Fruit fly (Drosophila melanogaster) whole organism, adult: Measurements from ENCODE around the gene Hmt-1.
A peak's percentile ranks its signal among the peaks of the same experiment; 100 is the strongest.

Source experiments
- CG11617 ChIP-seq: fragments of 200-800 bp; sonication (Bioruptor generic); optimal IDR thresholded peaks from 2 replicates; lab custom pipeline; 2017; ENCODE audit warnings: mild to moderate bottlenecking, missing biosample characterization, missing genetic modification reagents, missing genetic modification characterization
- CG12768 ChIP-seq: fragments of 200-800 bp; sonication (Bioruptor generic); optimal IDR thresholded peaks from 2 replicates; lab custom pipeline; 2017; ENCODE audit warnings: missing biosample characterization, missing genetic modification characterization, mild to moderate bottlenecking, moderate library complexity, missing genetic modification reagents
- CG14711 ChIP-seq: fragments of 200-800 bp; sonication (Bioruptor generic); optimal IDR thresholded peaks from 2 replicates; lab custom pipeline; 2018; ENCODE audit warnings: missing biosample characterization, mild to moderate bottlenecking, missing genetic modification characterization, moderate library complexity
- CG1620 ChIP-seq: fragments of 200-800 bp; sonication (Bioruptor generic); optimal IDR thresholded peaks from 2 replicates; lab custom pipeline; 2016; ENCODE audit warnings: missing biosample characterization, missing genetic modification characterization
- CG33017 ChIP-seq: fragments of 200-800 bp; sonication (Bioruptor generic); optimal IDR thresholded peaks from 2 replicates; lab custom pipeline; 2018; ENCODE audit warnings: missing biosample characterization, mild to moderate bottlenecking, missing genetic modification characterization, moderate library complexity
- CG5204 ChIP-seq: fragments of 200-800 bp; sonication (Bioruptor generic); optimal IDR thresholded peaks from 2 replicates; lab custom pipeline; 2016; ENCODE audit warnings: missing biosample characterization, missing genetic modification characterization
- CG7045 ChIP-seq: fragments of 200-800 bp; sonication (Bioruptor generic); optimal IDR thresholded peaks from 2 replicates; lab custom pipeline; 2017; ENCODE audit warnings: missing biosample characterization, mild to moderate bottlenecking, missing genetic modification characterization
- CG7101 ChIP-seq: fragments of 200-800 bp; sonication (Bioruptor generic); optimal IDR thresholded peaks from 2 replicates; lab custom pipeline; 2018; ENCODE audit warnings: missing biosample characterization, mild to moderate bottlenecking, missing genetic modification characterization, moderate library complexity
- Clk ChIP-seq: fragments of 200-800 bp; sonication (Bioruptor generic); optimal IDR thresholded peaks from 2 replicates; lab custom pipeline; 2017; ENCODE audit warnings: missing biosample characterization, missing genetic modification characterization
- Crg-1 ChIP-seq: fragments of 200-800 bp; sonication (Bioruptor generic); optimal IDR thresholded peaks from 2 replicates; lab custom pipeline; 2016; ENCODE audit warnings: missing biosample characterization, missing genetic modification characterization
- Hr96 ChIP-seq: fragments of 200-800 bp; sonication (Bioruptor generic); optimal IDR thresholded peaks from 2 replicates; lab custom pipeline; 2016; ENCODE audit warnings: missing biosample characterization, missing genetic modification characterization
- Mnt ChIP-seq: fragments of 200-800 bp; sonication (Bioruptor generic); optimal IDR thresholded peaks from 2 replicates; lab custom pipeline; 2016; ENCODE audit warnings: missing biosample characterization, mild to moderate bottlenecking, missing genetic modification characterization
- bab1 ChIP-seq: fragments of 200-800 bp; sonication (Bioruptor generic); optimal IDR thresholded peaks from 3 replicates; lab custom pipeline; 2019; ENCODE audit warnings: missing biosample characterization, mild to moderate bottlenecking, missing genetic modification characterization, moderate library complexity
- cic ChIP-seq: fragments of 200-800 bp; sonication (Bioruptor generic); optimal IDR thresholded peaks from 2 replicates; lab custom pipeline; 2017; ENCODE audit warnings: missing biosample characterization, mild to moderate bottlenecking, missing genetic modification characterization, moderate library complexity
- cnc ChIP-seq, 2 experiments: fragments of >200 bp; optimal IDR thresholded peaks; 2 replicates each; lab custom pipeline; 2017
- kay ChIP-seq: fragments of 200-800 bp; sonication (Bioruptor generic); peaks from one replicate; lab custom pipeline; 2016; ENCODE audit warnings: missing biosample characterization, missing genetic modification characterization, borderline replicate concordance
- ovo ChIP-seq: fragments of 200-800 bp; sonication (Bioruptor generic); optimal IDR thresholded peaks from 2 replicates; lab custom pipeline; 2016; ENCODE audit warnings: missing biosample characterization, missing genetic modification characterization
- pad ChIP-seq: fragments of 200-800 bp; sonication (Bioruptor generic); optimal IDR thresholded peaks from 3 replicates; lab custom pipeline; 2017; ENCODE audit warnings: missing biosample characterization, missing genetic modification characterization, mild to moderate bottlenecking, moderate library complexity, missing genetic modification reagents
- tj ChIP-seq: fragments of 200-800 bp; sonication (Bioruptor generic); optimal IDR thresholded peaks from 3 replicates; lab custom pipeline; 2017; ENCODE audit warnings: missing biosample characterization, mild to moderate bottlenecking, missing genetic modification characterization, moderate library complexity
- toe ChIP-seq: fragments of 200-800 bp; sonication (Bioruptor generic); optimal IDR thresholded peaks from 2 replicates; lab custom pipeline; 2016; ENCODE audit warnings: missing biosample characterization, missing genetic modification characterization

The Hmt-1 gene

DNA sequence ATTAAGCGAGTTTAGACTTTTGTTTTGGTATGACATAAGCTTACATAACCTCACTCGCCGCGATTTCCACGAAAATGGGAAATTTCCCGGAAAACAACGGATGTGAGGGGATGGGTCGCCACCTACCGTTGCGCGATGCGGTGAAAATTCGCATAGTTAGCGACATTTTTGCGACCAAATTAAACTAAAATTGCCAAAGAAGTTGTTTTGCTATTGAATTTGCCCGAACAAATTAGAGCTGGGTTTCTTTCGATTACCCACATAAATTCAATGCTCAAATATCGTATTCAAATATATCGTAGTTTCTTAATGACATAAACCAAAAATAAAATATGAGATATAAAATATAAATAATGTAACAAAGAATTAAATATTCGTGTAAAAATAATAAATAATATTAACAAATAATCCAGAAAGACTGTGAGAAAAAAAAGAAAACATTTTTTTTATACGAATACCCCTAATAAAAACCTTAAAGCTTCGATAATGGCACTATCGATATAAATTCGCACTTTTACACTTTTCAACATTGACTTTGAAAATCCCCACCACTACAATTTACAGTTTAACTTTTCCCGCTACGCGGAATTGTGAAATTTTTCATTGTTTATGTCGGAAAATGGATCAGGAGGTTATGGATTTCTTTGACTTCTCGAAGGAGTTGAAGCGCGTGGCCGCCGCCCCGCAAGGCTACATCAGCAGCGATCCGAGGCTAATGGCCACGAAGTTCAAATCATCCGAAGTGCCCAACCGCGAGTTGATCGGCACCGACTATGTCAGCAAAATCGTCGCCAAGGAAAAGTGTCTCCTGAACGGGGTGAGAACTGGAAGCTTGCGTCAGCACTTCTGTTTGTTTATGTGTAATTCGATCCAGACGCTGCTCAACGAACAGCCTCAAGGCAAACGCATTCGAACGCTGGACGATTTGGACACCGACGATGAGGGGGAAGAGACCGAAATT is 20.1 kb downstream of the Hmt-1 start, which contains the start of the genes ND-23 and spn-E:
Gene ND-23, minus strand, starts transcription at position 254 of the 961 bp plus-strand sequence.
Gene spn-E, plus strand, starts transcription at position 556 of the 961 bp plus-strand sequence.
- TF ChIP-seq CG7101 (tag; lab: Kevin White, UChicago) (peak; percentile 80), toe (GFP tag; lab: Kevin White, UChicago) (peak; percentile 55), CG7045 (GFP tag; lab: Kevin White, UChicago) (peak; percentile 42), cic (GFP tag; lab: Kevin White, UChicago) (no peak), CG1620 (GFP tag; lab: Kevin White, UChicago) (no peak), CG5204 (no peak), bab1 (GFP tag; lab: Kevin White, UChicago) (peak; percentile 48), CG12768 (GFP tag; lab: Kevin White, UChicago) (no peak), CG33017 (tag; lab: Kevin White, UChicago) (peak; percentile 63), Crg-1 (GFP tag; lab: Kevin White, UChicago) (peak; percentile 60), pad (peak; percentile 49), cnc (optimal IDR thresholded peaks at IDR 0.05; lab: Kevin White, UChicago) (no peak), Clk (GFP tag; lab: Kevin White, UChicago) (no peak), Hr96 (no peak), tj (peak; percentile 85), ovo (GFP tag; lab: Kevin White, UChicago) (peak; percentile 76), Mnt (GFP tag; lab: Kevin White, UChicago) (no peak), CG14711 (tag; lab: Kevin White, UChicago) (peak; percentile 78), kay (GFP tag; lab: Kevin White, UChicago) (no peak), CG11617 (GFP tag; lab: Kevin White, UChicago) (peak; percentile 62)

DNA sequence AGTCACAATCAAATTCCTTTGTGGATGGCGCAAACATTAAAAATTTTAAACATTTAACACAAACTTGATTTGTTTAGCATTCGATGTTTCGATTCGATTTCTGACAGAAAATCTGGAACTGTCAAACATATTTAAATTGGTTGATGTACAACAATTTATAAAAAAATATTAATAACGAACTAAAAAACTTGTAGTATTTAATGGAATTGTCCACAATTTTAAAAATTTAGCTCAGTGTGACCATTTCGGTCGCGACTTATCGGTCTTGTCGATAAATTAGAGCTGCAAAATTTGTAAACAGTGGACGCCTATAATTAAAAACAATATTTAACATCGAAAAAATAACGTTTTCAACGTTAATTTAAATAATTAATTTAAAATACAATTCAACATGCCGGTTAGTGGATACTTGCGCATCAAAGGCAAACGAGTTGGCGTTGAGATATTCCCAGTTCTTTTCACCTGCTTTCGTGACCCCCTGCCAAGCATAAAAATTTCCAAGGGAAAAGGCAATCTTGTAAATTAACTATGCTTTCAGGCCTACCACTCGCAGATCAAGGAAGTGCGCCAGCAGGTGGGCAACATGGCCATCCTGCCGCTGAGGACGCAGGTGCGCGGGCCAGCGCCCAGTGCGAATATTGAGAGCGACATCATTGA is 22.8 kb downstream of the Hmt-1 start, which contains the start of the genes CG43317 and Arpc3A:
Gene CG43317, minus strand, starts transcription at position 51 of the 657 bp plus-strand sequence.
Gene Arpc3A, plus strand, starts transcription at position 274 of the 657 bp plus-strand sequence.
- no peak for TF ChIP-seq tj
- TF ChIP-seq kay (GFP tag; lab: Kevin White, UChicago), result peak; percentile 89
- no peak for TF ChIP-seq pad

DNA sequence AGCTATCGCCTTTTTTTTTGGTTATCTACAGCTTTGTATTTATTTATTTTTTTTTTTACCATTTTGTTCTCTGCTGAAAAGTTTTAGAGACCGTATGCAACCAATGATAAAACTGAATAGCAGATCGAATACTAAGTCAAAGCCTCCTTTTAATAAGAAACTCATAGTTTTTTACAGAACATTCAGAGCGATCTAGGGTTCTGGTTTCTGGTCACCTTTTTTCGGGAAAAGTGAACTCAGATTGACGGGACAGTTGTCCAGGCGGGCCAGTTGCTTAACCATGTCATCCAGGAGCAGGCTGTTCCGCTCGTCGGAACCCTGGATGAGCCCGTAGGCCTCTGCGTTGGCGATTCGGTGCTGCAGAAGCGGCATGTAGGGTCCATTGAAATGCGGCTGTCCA is 23.9 kb downstream of the Hmt-1 start, which contains the start of gene CG43318:
Gene CG43318, minus strand, starts transcription at position 101 of the 400 bp plus-strand sequence.
- TF ChIP-seq Crg-1 (GFP tag; lab: Kevin White, UChicago) (no peak), CG1620 (GFP tag; lab: Kevin White, UChicago) (no peak), pad (no peak), CG11617 (GFP tag; lab: Kevin White, UChicago) (no peak), toe (GFP tag; lab: Kevin White, UChicago) (no peak), ovo (GFP tag; lab: Kevin White, UChicago) (no peak), cic (GFP tag; lab: Kevin White, UChicago) (no peak), tj (no peak), CG7101 (tag; lab: Kevin White, UChicago) (no peak), CG14711 (tag; lab: Kevin White, UChicago) (no peak), CG7045 (GFP tag; lab: Kevin White, UChicago) (no peak), bab1 (GFP tag; lab: Kevin White, UChicago) (no peak), kay (GFP tag; lab: Kevin White, UChicago) (no peak), cnc (optimal IDR thresholded peaks at IDR 0.05; lab: Kevin White, UChicago) (no peak), CG33017 (tag; lab: Kevin White, UChicago) (no peak)

DNA sequence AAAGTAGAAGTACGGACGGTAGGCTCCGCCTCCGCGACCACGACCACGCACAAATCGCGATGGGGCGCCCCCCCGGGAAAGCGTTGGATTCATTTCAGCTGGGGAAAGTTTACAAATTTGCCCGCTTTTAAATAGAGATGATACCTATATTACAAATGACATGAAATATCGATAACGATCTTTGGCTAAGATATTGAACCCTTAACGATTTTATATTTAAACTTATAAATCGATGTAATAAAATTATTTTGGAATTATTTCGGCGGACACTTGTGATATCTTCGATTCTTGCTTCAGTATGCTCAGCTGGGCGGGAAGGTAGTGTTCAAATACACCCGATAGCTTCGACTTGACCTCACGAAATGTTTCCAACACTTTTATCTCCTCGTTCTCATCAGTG is 24.7 kb downstream of the Hmt-1 start, which contains the start of gene rec:
Gene rec, minus strand, starts transcription at position 108 of the 400 bp plus-strand sequence.
- TF ChIP-seq toe (GFP tag; lab: Kevin White, UChicago), result no peak
- TF ChIP-seq cic (GFP tag; lab: Kevin White, UChicago), result no peak
- no peak for TF ChIP-seq ovo (GFP tag; lab: Kevin White, UChicago)
- no peak for TF ChIP-seq Hr96
- TF ChIP-seq CG11617 (GFP tag; lab: Kevin White, UChicago), result no peak
- TF ChIP-seq CG7045 (GFP tag; lab: Kevin White, UChicago), result no peak

DNA sequence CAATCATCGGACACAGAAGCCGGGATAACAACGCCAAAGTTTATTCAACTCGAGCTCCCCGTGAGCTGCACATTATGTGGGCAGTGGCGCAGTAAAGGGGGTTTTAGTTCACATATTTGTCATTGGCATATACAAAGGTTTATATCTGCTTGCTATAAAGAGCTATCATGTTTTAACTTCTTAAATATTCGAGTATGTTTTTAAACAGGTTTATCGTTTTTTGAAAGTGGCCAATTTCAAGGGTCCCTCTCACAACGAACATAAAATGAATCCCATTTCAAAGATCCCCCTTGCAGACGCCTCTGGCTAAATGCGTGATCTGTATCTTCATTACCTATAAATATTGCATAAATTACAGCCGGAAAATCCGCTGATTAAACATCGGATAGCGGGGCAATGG is 29.7 kb downstream of the Hmt-1 start:
- TF ChIP-seq kay (GFP tag; lab: Kevin White, UChicago) (peak; percentile 20), CG5204 (no peak), CG7045 (GFP tag; lab: Kevin White, UChicago) (no peak), CG14711 (tag; lab: Kevin White, UChicago) (no peak), cnc (optimal IDR thresholded peaks at IDR 0.05; lab: Kevin White, UChicago) (no peak), CG12768 (GFP tag; lab: Kevin White, UChicago) (no peak)

DNA sequence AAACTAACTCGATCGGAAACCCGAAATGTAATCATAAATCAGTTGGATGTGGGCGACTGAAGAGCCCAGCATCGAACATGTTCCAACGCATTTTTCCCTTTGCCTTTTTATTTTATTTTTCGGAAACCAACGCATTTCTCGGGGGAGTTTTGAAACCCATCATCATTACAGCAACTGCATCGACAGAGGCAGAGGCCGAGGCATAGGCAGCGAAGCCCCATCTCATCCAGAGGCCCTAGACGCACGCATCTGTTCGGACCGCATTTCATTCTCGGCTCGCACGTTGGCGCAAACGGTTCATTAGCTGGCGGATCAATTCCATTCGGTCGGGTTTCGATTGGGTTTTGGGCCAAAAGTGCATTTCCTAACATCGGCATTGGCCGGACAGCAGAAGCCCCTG is 31.7 kb downstream of the Hmt-1 start, which contains the start of gene CG4576:
Gene CG4576, plus strand, starts transcription at position 227 of the 400 bp plus-strand sequence.
- TF ChIP-seq tj, result no peak
- TF ChIP-seq cic (GFP tag; lab: Kevin White, UChicago), result no peak
- no peak for TF ChIP-seq CG11617 (GFP tag; lab: Kevin White, UChicago)
- TF ChIP-seq Clk (GFP tag; lab: Kevin White, UChicago), result no peak
